Worm (Caenorhabditis elegans) whole organism, L2 larva: ENCODE results near the gene T19E7.6.
A peak's percentile ranks its signal among the peaks of the same experiment; 100 is the strongest.

Experiments
- alr-1 ChIP-seq: fragments of 150-350 bp; optimal IDR thresholded peaks from 2 replicates; lab custom pipeline; 2014; ENCODE audit warnings: missing biosample characterization, missing genetic modification characterization
- crh-2 ChIP-seq: sonication (generic microtip); optimal IDR thresholded peaks from 2 replicates; lab custom pipeline; 2017; ENCODE audit warnings: missing biosample characterization, missing genetic modification characterization
- egl-27 ChIP-seq: sonication (generic microtip); optimal IDR thresholded peaks from 3 replicates; lab custom pipeline; 2017; ENCODE audit warnings: missing biosample characterization, missing genetic modification reagents, missing genetic modification characterization
- elt-3 ChIP-seq: sonication (generic microtip); optimal IDR thresholded peaks from 2 replicates; lab custom pipeline; 2017; ENCODE audit warnings: missing biosample characterization, missing genetic modification characterization
- fos-1 ChIP-seq: fragments of 150-350 bp; optimal IDR thresholded peaks from 2 replicates; lab custom pipeline; 2014; ENCODE audit warnings: missing biosample characterization, missing genetic modification characterization
- lin-11 ChIP-seq: fragments of 150-350 bp; sonication (generic microtip); optimal IDR thresholded peaks from 2 replicates; lab custom pipeline; 2014; ENCODE audit warnings: missing biosample characterization, missing genetic modification characterization, inconsistent platforms, mixed read lengths
- nhr-11 ChIP-seq: fragments of 150-350 bp; optimal IDR thresholded peaks from 2 replicates; lab custom pipeline; 2014; ENCODE audit warnings: missing biosample characterization, missing genetic modification characterization
- nhr-77 ChIP-seq: fragments of 150-350 bp; optimal IDR thresholded peaks from 2 replicates; lab custom pipeline; 2014; ENCODE audit warnings: missing biosample characterization, missing genetic modification characterization
- skn-1 ChIP-seq: sonication (generic microtip); optimal IDR thresholded peaks from 2 replicates; lab custom pipeline; 2017; ENCODE audit warnings: missing biosample characterization, missing genetic modification characterization
- snpc-4 ChIP-seq: fragments of 150-350 bp; optimal IDR thresholded peaks from 2 replicates; lab custom pipeline; 2014; ENCODE audit warnings: missing biosample characterization, missing genetic modification characterization
- unc-39 ChIP-seq: fragments of 150-350 bp; optimal IDR thresholded peaks from 2 replicates; lab custom pipeline; 2014; ENCODE audit warnings: missing biosample characterization, missing genetic modification characterization
- zag-1 ChIP-seq: fragments of 150-350 bp; optimal IDR thresholded peaks from 2 replicates; lab custom pipeline; 2014; ENCODE audit warnings: missing biosample characterization, missing genetic modification characterization

DNA sequence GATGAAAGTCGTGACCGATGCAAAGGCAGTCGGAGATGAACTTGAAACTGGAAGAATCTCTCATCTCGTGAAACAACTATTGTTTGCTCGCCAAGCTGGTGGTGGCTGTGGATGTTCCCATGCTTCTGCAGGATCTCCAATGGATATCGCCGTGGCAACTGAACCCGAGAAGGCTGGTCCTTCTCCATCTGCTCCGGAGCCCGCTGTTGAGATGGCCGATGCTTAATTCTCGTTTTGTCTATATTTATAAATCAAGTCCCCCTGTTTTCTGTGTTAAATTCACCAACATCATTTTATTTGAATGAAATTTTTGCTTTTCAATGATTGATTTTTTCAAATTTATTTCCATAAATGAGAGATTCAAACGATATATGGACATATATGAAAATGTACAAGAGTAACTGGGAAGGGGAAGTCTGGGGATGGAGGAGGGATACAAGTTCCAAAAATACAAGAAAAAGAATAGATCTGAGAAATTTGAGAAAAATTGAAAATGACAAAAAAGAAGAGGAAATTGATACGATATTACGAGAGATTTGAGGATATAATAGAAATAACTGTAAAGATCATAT lies 18.5 kb downstream of the T19E7.6 start:
- TF ChIP-seq egl-27 (tag; lab: Kevin White, UChicago), result no peak
- no peak for TF ChIP-seq nhr-77 (tag; lab: Kevin White, UChicago)
- TF ChIP-seq lin-11 (tag; lab: Kevin White, UChicago), result no peak
- TF ChIP-seq zag-1 (tag; lab: Kevin White, UChicago), result no peak
- no peak for TF ChIP-seq unc-39 (tag; lab: Kevin White, UChicago)
- no peak for TF ChIP-seq alr-1 (tag; lab: Kevin White, UChicago)
- no peak for TF ChIP-seq elt-3 (tag; lab: Kevin White, UChicago)
- TF ChIP-seq snpc-4 (tag; lab: Kevin White, UChicago), result no peak
- peak; percentile 8 for TF ChIP-seq crh-2 (tag; lab: Kevin White, UChicago)
- TF ChIP-seq fos-1 (tag; lab: Kevin White, UChicago), result no peak
- no peak for TF ChIP-seq skn-1 (tag; lab: Kevin White, UChicago)
- TF ChIP-seq nhr-11 (tag; lab: Kevin White, UChicago), result no peak
